Fruit fly (Drosophila melanogaster) whole organism: ENCODE data around the gene CG17560.

Experiments used
- CG8478 ChIP-seq: fragments of >200 bp; optimal IDR thresholded peaks from 2 replicates; lab custom pipeline; 2018; ENCODE audit warnings: inconsistent platforms
- Dll ChIP-seq: fragments of >200 bp; optimal IDR thresholded peaks from 2 replicates; lab custom pipeline; 2017
- EcR ChIP-seq, 2 experiments: fragments of >200 bp; optimal IDR thresholded peaks; 2 replicates each; lab custom pipeline; 2017; ENCODE audit warnings: missing biosample characterization in 2 of 2, missing genetic modification characterization in 2 of 2, missing genetic modification reagents in 2 of 2
- pan ChIP-seq: fragments of >200 bp; optimal IDR thresholded peaks from 2 replicates; lab custom pipeline; 2017
- psq ChIP-seq: fragments of >200 bp; optimal IDR thresholded peaks from 2 replicates; lab custom pipeline; 2017
- usp ChIP-seq: fragments of >200 bp; optimal IDR thresholded peaks from 2 replicates; lab custom pipeline; 2017; ENCODE audit warnings: missing biosample characterization, missing genetic modification characterization, mixed read lengths

Gene CG17560

dm6 chr3R:16617650-16618049 is at the start of gene CG17560:
CG17560 (plus strand) TSS chr3R:16617950.
- TF ChIP-seq CG8478 (lab: Kevin White, UChicago), result no peak
- no peak for TF ChIP-seq pan (lab: Kevin White, UChicago)
- TF ChIP-seq psq, result no peak
- TF ChIP-seq Dll (lab: Kevin White, UChicago), result no peak
- TF ChIP-seq usp (GFP tag; lab: Kevin White, UChicago), result no peak
- no peak for TF ChIP-seq EcR (GFP tag; optimal IDR thresholded peaks at IDR 0.05; lab: Kevin White, UChicago)

dm6 chr3R:16569338-16569737 is 48.4 kb upstream of the CG17560 start:
- TF ChIP-seq psq, result no peak
- TF ChIP-seq Dll (lab: Kevin White, UChicago), result no peak
- no peak for TF ChIP-seq EcR (GFP tag; optimal IDR thresholded peaks at IDR 0.05; lab: Kevin White, UChicago)
- no peak for TF ChIP-seq usp (GFP tag; lab: Kevin White, UChicago)
- no peak for TF ChIP-seq CG8478 (lab: Kevin White, UChicago)
- TF ChIP-seq pan (lab: Kevin White, UChicago), result no peak

dm6 chr3R:16570484-16570883 is 47.3 kb upstream of the CG17560 start:
- TF ChIP-seq psq (no peak), pan (lab: Kevin White, UChicago) (no peak), CG8478 (lab: Kevin White, UChicago) (no peak), EcR (GFP tag; optimal IDR thresholded peaks at IDR 0.05; lab: Kevin White, UChicago) (no peak), usp (GFP tag; lab: Kevin White, UChicago) (no peak), Dll (lab: Kevin White, UChicago) (no peak)

dm6 chr3R:16571215-16571614 is 46.5 kb upstream of the CG17560 start, which contains the start of gene CG14891:
CG14891 (plus strand) TSS chr3R:16571515.
- TF ChIP-seq Dll (lab: Kevin White, UChicago), result no peak
- TF ChIP-seq EcR (GFP tag; optimal IDR thresholded peaks at IDR 0.05; lab: Kevin White, UChicago), result no peak
- no peak for TF ChIP-seq psq
- TF ChIP-seq CG8478 (lab: Kevin White, UChicago), result no peak
- TF ChIP-seq pan (lab: Kevin White, UChicago), result no peak
- no peak for TF ChIP-seq usp (GFP tag; lab: Kevin White, UChicago)

dm6 chr3R:16573483-16574145 is 44.1 kb upstream of the CG17560 start, which contains the start of gene CG14903:
CG14903 (minus strand) TSS chr3R:16573752.
- TF ChIP-seq psq, result no peak
- TF ChIP-seq CG8478 (lab: Kevin White, UChicago), result no peak
- no peak for TF ChIP-seq Dll (lab: Kevin White, UChicago)
- no peak for TF ChIP-seq pan (lab: Kevin White, UChicago)
- no peak for TF ChIP-seq EcR (GFP tag; optimal IDR thresholded peaks at IDR 0.05; lab: Kevin White, UChicago)
- no peak for TF ChIP-seq usp (GFP tag; lab: Kevin White, UChicago)

dm6 chr3R:16583605-16584004 is 34.1 kb upstream of the CG17560 start, which contains the start of gene Scp2:
Scp2 (minus strand) TSS chr3R:16583663.
- no peak for TF ChIP-seq pan (lab: Kevin White, UChicago)
- TF ChIP-seq psq, result no peak
- no peak for TF ChIP-seq CG8478 (lab: Kevin White, UChicago)
- TF ChIP-seq Dll (lab: Kevin White, UChicago), result no peak

- no peak for TF ChIP-seq CG8478 (lab: Kevin White, UChicago)
Measured at dm6 chr3R:16591407-16591806, 26.3 kb upstream of the CG17560 start.

- TF ChIP-seq CG8478 (lab: Kevin White, UChicago) (no peak), usp (GFP tag; lab: Kevin White, UChicago) (no peak), EcR (GFP tag; optimal IDR thresholded peaks at IDR 0.05; lab: Kevin White, UChicago) (no peak), pan (lab: Kevin White, UChicago) (no peak), psq (no peak), Dll (lab: Kevin White, UChicago) (no peak)
Measured at dm6 chr3R:16594056-16594858, 23.5 kb upstream of the CG17560 start, which contains the start of gene CG14892. CG14892 (plus strand) TSS chr3R:16594414.

dm6 chr3R:16594961-16595360 is 22.8 kb upstream of the CG17560 start:
- TF ChIP-seq EcR (GFP tag; optimal IDR thresholded peaks at IDR 0.05; lab: Kevin White, UChicago) (no peak), CG8478 (lab: Kevin White, UChicago) (no peak), psq (no peak), Dll (lab: Kevin White, UChicago) (no peak), usp (GFP tag; lab: Kevin White, UChicago) (no peak), pan (lab: Kevin White, UChicago) (no peak)

- TF ChIP-seq Dll (lab: Kevin White, UChicago) (no peak), psq (no peak), pan (lab: Kevin White, UChicago) (no peak), EcR (GFP tag; optimal IDR thresholded peaks at IDR 0.05; lab: Kevin White, UChicago) (peak in 1 of 2 experiments; percentile 38), usp (GFP tag; lab: Kevin White, UChicago) (no peak)
Measured at dm6 chr3R:16599647-16600046, 18.1 kb upstream of the CG17560 start.

- TF ChIP-seq Dll (lab: Kevin White, UChicago), result no peak
- TF ChIP-seq EcR (GFP tag; optimal IDR thresholded peaks at IDR 0.05; lab: Kevin White, UChicago), result no peak
- TF ChIP-seq pan (lab: Kevin White, UChicago), result no peak
- TF ChIP-seq psq, result no peak
- no peak for TF ChIP-seq usp (GFP tag; lab: Kevin White, UChicago)
- no peak for TF ChIP-seq CG8478 (lab: Kevin White, UChicago)
Measured at dm6 chr3R:16600735-16601134, 17.0 kb upstream of the CG17560 start.
